Fruit fly (Drosophila melanogaster) S2 (cell line): Measurements from ENCODE around the gene TwdlX.

Experiments
- CG8478 ChIP-seq: fragments of >200 bp; optimal IDR thresholded peaks from 2 replicates; lab custom pipeline; 2018
- CTCF ChIP-seq, 2 experiments: fragments of >200 bp; optimal IDR thresholded peaks; 2 replicates each; lab custom pipeline; 2018

Gene TwdlX

DNA sequence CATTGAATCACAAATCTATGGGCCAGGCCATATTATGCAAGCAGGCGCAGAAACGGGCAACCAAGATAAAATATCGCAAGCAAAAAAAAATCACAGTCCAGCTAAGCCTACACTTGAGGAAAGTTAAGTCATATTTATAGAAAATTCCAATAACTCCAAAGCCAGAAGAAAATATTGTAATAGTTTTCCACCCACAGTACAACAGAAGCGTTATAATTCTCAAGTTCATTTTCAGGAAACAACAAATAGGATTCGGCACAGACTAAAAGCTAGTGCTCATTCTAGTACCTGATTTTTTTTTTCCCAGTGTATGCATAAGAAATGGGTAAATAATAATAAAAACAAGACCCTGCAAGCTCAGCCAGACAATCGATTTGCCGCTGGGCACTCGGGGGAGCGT, 34.9 kb downstream of the TwdlX start:
- TF ChIP-seq CG8478 (lab: Kevin White, UChicago), result no peak
- no peak for TF ChIP-seq CTCF (optimal IDR thresholded peaks at IDR 0.05; lab: Kevin White, UChicago)

DNA sequence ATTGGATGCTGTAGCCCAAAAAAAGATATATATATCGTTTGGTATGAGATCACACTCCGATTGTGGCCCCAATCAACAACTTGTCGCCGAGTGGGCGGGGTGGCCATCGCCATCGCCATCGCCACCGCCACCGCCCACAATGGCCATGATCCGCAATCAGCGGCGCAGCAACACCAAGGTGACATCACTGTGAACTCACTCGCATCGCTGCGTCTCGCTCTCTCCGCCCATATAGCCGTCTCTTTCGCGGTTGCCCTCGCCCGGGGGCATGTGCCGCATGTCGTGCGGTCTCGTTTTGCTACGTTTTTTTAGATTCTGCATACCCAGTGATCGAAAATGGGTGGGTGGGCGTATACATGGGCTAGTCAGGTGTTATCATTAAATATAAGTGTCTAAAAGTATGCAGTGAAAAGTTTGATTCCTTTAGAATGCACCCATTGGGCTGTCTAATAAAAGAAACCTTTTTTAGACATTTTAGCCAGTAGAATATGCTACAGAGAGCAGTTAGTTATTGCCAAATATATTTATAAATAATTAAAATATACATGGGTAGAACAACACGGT, 36.1 kb downstream of the TwdlX start:
- no peak for TF ChIP-seq CG8478 (lab: Kevin White, UChicago)
- TF ChIP-seq CTCF (optimal IDR thresholded peaks at IDR 0.05; lab: Kevin White, UChicago), result no peak

dm6 chrX:16768770-16769169, 37.9 kb downstream of the TwdlX start:
- TF ChIP-seq CG8478 (lab: Kevin White, UChicago) (no peak), CTCF (optimal IDR thresholded peaks at IDR 0.05; lab: Kevin White, UChicago) (no peak)

DNA sequence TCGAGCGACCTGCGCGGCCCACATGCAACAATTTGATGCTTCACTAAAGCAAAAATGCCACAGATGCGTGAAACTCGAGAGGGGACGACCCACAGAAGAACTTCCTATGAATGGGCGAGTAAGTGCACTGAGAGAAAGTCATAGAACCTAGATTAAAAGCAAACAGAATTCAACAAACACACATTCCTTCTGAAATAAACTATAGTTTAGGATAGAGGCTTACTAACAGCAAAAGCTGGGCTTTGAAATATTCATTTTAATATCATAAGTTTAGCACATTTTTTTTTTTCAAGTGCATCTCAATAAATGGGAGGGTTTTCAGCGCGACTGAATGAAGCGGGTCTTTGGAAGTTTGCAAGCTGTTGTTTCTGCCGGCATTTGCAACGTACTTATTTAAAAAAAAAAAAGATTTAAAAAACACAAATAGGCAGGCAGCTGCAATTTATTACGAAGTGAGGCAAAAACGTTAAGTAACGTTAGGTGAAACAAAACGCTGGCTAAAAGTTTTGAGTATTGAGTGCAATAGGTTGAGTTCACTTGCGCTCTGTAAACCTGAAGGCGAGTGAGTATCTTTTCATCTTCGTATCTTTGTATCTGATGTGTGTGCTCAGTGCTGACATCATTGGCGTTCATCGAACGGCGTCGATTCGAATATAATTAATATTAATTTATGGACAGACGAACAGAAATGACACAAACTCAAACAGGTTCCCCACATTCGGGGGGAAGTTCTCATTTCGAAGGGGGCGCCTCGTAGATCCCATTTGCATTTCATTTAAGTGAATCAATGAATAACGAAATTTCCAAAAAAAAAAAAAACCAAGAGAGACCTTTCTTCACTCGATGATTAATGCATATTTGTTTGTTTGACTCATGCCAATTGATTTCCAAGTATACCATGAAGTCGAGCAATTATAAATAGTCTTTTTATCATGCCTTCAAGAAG, 42.3 kb downstream of the TwdlX start:
- TF ChIP-seq CTCF (optimal IDR thresholded peaks at IDR 0.05; lab: Kevin White, UChicago) (no peak), CG8478 (lab: Kevin White, UChicago) (no peak)

dm6 chrX:16774201-16775061, 43.5 kb downstream of the TwdlX start:
- no peak for TF ChIP-seq CTCF (optimal IDR thresholded peaks at IDR 0.05; lab: Kevin White, UChicago)
- TF ChIP-seq CG8478 (lab: Kevin White, UChicago), result no peak

dm6 chrX:16775083-16775482, 44.2 kb downstream of the TwdlX start:
- TF ChIP-seq CG8478 (lab: Kevin White, UChicago) (no peak), CTCF (optimal IDR thresholded peaks at IDR 0.05; lab: Kevin White, UChicago) (no peak)

DNA sequence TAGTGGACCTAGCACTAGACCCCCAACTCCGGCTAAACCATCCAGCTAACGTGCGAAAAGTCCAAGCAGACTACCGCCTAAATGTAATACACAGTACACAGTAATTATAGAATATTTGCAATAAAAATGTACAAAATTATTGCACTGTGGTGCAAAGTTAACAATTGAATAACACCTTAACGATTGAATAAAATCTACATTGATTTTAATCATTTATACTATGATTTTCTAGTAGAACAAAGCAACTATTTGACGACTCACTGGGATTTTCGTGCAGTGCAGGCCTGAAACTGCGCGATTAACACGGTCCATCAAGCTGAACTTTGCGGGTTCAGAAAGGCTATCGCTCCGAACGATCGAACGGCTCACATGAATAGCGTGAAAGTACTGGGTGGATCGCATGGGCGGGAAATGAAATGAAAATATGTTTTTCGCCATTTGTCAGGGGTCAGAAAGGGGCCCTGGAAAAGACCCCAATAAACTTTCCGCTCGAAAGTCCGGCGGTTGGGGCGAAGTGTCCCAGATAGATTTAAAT, 47.3 kb downstream of the TwdlX start:
- TF ChIP-seq CG8478 (lab: Kevin White, UChicago) (no peak), CTCF (optimal IDR thresholded peaks at IDR 0.05; lab: Kevin White, UChicago) (no peak)

dm6 chrX:16780244-16780643, 49.4 kb downstream of the TwdlX start:
- TF ChIP-seq CG8478 (lab: Kevin White, UChicago) (no peak), CTCF (optimal IDR thresholded peaks at IDR 0.05; lab: Kevin White, UChicago) (no peak)

DNA sequence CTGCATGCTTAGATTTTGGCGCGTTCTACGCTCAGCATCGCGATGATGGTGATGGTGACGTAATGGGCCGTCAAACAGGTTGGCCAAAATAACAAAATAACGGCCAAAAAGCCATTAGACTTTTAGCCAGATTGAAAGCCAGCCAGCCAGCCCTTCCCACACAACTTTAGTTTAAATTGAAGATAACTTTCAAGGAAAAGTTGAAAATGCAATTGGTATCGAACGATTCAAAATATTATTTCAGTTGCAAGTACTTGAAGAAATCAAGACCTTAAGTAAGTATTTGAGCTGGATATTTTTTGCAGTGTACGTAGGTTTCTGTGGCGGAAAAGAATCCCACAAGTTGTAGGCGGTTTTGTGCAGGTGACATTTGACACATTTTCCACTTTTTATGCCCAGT, 50.2 kb downstream of the TwdlX start:
- no peak for TF ChIP-seq CTCF (optimal IDR thresholded peaks at IDR 0.05; lab: Kevin White, UChicago)
- TF ChIP-seq CG8478 (lab: Kevin White, UChicago), result no peak
